Fruit fly (Drosophila melanogaster): Measurements from ENCODE around the gene L2HGDH.

DNA sequence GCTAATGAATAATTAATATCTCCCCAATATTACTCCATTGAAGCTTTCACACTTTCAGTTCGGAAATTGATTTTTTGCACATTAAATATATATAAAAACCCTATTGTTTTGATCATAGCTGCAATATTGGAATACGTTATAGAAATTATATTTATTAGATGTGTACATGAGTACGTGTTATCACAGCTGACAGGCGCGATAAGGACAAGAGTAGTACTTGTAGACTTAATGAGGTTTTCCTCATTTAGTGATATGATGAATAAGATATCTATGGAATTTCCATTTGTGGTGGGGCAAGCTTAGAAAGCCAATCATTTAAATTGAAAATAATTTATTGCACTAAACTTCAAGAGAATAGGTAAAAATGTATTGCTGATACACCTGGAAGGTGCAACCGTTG lies 28.2 kb upstream of the L2HGDH start:
- TF ChIP-seq Crg-1 (GFP tag; optimal IDR thresholded peaks at IDR 0.05), result no peak
- TF ChIP-seq cic (GFP tag; optimal IDR thresholded peaks at IDR 0.05), result no peak
- no peak for TF ChIP-seq tj (GFP tag; optimal IDR thresholded peaks at IDR 0.05)
- no peak for TF ChIP-seq Hr96 (GFP tag; optimal IDR thresholded peaks at IDR 0.05)
- no peak for TF ChIP-seq kay (GFP tag; ENCODE audit: borderline replicate concordance)
- no peak for TF ChIP-seq CG7045 (GFP tag; optimal IDR thresholded peaks at IDR 0.05)
- no peak for TF ChIP-seq CG5204 (GFP tag; optimal IDR thresholded peaks at IDR 0.05)
